Fruit fly (Drosophila melanogaster) whole organism, prepupa: ENCODE data around the gene CG15386.

ENCODE experiments used
- Blimp-1 ChIP-seq: fragments of 200-800 bp; sonication (Bioruptor generic); optimal IDR thresholded peaks from 3 replicates; lab custom pipeline; 2017; ENCODE audit warnings: missing biosample characterization, missing genetic modification characterization, mild to moderate bottlenecking, moderate library complexity, missing genetic modification reagents
- CG10631 ChIP-seq: fragments of 200-800 bp; sonication (Bioruptor generic); optimal IDR thresholded peaks from 2 replicates; lab custom pipeline; 2016; ENCODE audit warnings: missing biosample characterization, missing genetic modification characterization
- CG10669 ChIP-seq: fragments of 200-800 bp; sonication (Bioruptor generic); optimal IDR thresholded peaks from 3 replicates; lab custom pipeline; 2018; ENCODE audit warnings: missing biosample characterization, mild to moderate bottlenecking, missing genetic modification characterization, moderate library complexity
- CG11294 ChIP-seq: fragments of 200-800 bp; sonication (Bioruptor generic); IDR thresholded peaks from 2 replicates; pipeline ENCODE4 v1.3.6; 2022; ENCODE audit warnings: missing biosample characterization, missing genetic modification characterization
- CG11762 ChIP-seq: fragments of 200-800 bp; sonication (Bioruptor generic); optimal IDR thresholded peaks from 3 replicates; lab custom pipeline; 2016; ENCODE audit warnings: missing biosample characterization, missing genetic modification characterization; ENCODE audit not compliant: insufficient read depth
- CG11902 ChIP-seq: fragments of 200-800 bp; sonication (Bioruptor generic); optimal IDR thresholded peaks from 3 replicates; lab custom pipeline; 2016; ENCODE audit warnings: missing biosample characterization, missing genetic modification characterization
- CG15336 ChIP-seq: fragments of 200-800 bp; sonication (Bioruptor generic); IDR thresholded peaks from 2 replicates; pipeline ENCODE4 v1.3.6; 2022; ENCODE audit warnings: missing biosample characterization, missing genetic modification characterization
- CG1621 ChIP-seq: fragments of 200-800 bp; sonication (Bioruptor generic); optimal IDR thresholded peaks from 3 replicates; lab custom pipeline; 2018; ENCODE audit warnings: missing biosample characterization, mild to moderate bottlenecking, missing genetic modification characterization
- CG3032 ChIP-seq: fragments of 200-800 bp; optimal IDR thresholded peaks from 2 replicates; lab custom pipeline; 2019; ENCODE audit warnings: missing biosample characterization, mild to moderate bottlenecking, missing genetic modification characterization, moderate library complexity
- CG31627 ChIP-seq: fragments of 200-800 bp; sonication (Bioruptor generic); optimal IDR thresholded peaks from 3 replicates; lab custom pipeline; 2016; ENCODE audit warnings: missing biosample characterization, missing genetic modification characterization
- CG32006 ChIP-seq: fragments of 200-800 bp; sonication (Bioruptor generic); optimal IDR thresholded peaks from 3 replicates; lab custom pipeline; 2017; ENCODE audit warnings: missing biosample characterization, mild to moderate bottlenecking, missing genetic modification characterization
- CG34406 ChIP-seq: fragments of 200-800 bp; sonication (Bioruptor generic); optimal IDR thresholded peaks from 3 replicates; lab custom pipeline; 2016; ENCODE audit warnings: missing biosample characterization, missing genetic modification characterization
- CG3919 ChIP-seq: fragments of 200-800 bp; sonication (Bioruptor generic); optimal IDR thresholded peaks from 3 replicates; lab custom pipeline; 2016; ENCODE audit warnings: missing biosample characterization, missing genetic modification characterization
- CG4318 ChIP-seq: fragments of 200-800 bp; sonication (Bioruptor generic); optimal IDR thresholded peaks from 3 replicates; lab custom pipeline; 2017; ENCODE audit warnings: missing biosample characterization, mild to moderate bottlenecking, missing genetic modification characterization
- CG6163 ChIP-seq: fragments of 200-800 bp; sonication (Bioruptor generic); IDR thresholded peaks from 3 replicates; pipeline ENCODE4 v1.3.6; 2022; ENCODE audit warnings: missing biosample characterization, missing genetic modification characterization
- CG6276 ChIP-seq: fragments of 200-800 bp; sonication (Bioruptor generic); optimal IDR thresholded peaks from 2 replicates; lab custom pipeline; 2017; ENCODE audit warnings: missing biosample characterization, mild to moderate bottlenecking, missing genetic modification characterization
- CG6792 ChIP-seq: fragments of 200-800 bp; sonication (Bioruptor generic); optimal IDR thresholded peaks from 3 replicates; lab custom pipeline; 2016; ENCODE audit warnings: missing biosample characterization, missing genetic modification characterization
- CG6808 ChIP-seq: fragments of 200-800 bp; sonication (Bioruptor generic); optimal IDR thresholded peaks from 3 replicates; lab custom pipeline; 2017; ENCODE audit warnings: missing biosample characterization, missing genetic modification characterization, mild to moderate bottlenecking, moderate library complexity, missing genetic modification reagents
- CG6854 ChIP-seq: fragments of 200-800 bp; sonication (Bioruptor generic); optimal IDR thresholded peaks from 2 replicates; lab custom pipeline; 2017; ENCODE audit warnings: missing biosample characterization, mild to moderate bottlenecking, missing genetic modification characterization
- CG8119 ChIP-seq: fragments of 200-800 bp; sonication (Bioruptor generic); IDR thresholded peaks from 3 replicates; pipeline ENCODE4 v1.3.6; 2022; ENCODE audit warnings: missing biosample characterization, missing genetic modification characterization
- CG8319 ChIP-seq: fragments of 200-800 bp; sonication (Bioruptor generic); optimal IDR thresholded peaks from 3 replicates; lab custom pipeline; 2016; ENCODE audit warnings: missing biosample characterization, missing genetic modification characterization
- CG8632 ChIP-seq: fragments of 200-800 bp; sonication (Bioruptor generic); optimal IDR thresholded peaks from 3 replicates; lab custom pipeline; 2016; ENCODE audit warnings: missing biosample characterization, missing genetic modification characterization
- CG9139 ChIP-seq: fragments of 200-800 bp; sonication (Bioruptor generic); optimal IDR thresholded peaks from 3 replicates; lab custom pipeline; 2017; ENCODE audit warnings: missing biosample characterization, mild to moderate bottlenecking, missing genetic modification characterization
- Eip75B ChIP-seq: fragments of 200-800 bp; sonication (Bioruptor generic); optimal IDR thresholded peaks from 3 replicates; lab custom pipeline; 2016; ENCODE audit warnings: missing biosample characterization, missing genetic modification characterization
- Eip78C ChIP-seq: fragments of 200-800 bp; sonication (Bioruptor generic); peaks from one replicate; lab custom pipeline; 2016; ENCODE audit warnings: missing biosample characterization, missing genetic modification characterization
- Eip93F ChIP-seq: fragments of 200-800 bp; sonication (Bioruptor generic); optimal IDR thresholded peaks from 2 replicates; lab custom pipeline; 2016; ENCODE audit warnings: missing biosample characterization, mild to moderate bottlenecking, missing genetic modification characterization
- Ets21C ChIP-seq: fragments of 200-800 bp; sonication (Bioruptor generic); optimal IDR thresholded peaks from 3 replicates; lab custom pipeline; 2016; ENCODE audit warnings: missing biosample characterization, missing genetic modification characterization
- Gug ChIP-seq: fragments of 200-800 bp; sonication (Bioruptor generic); IDR thresholded peaks from 2 replicates; pipeline ENCODE4 v1.3.6; 2022; ENCODE audit warnings: missing biosample characterization, missing genetic modification characterization
- Hr39 ChIP-seq: fragments of 200-800 bp; sonication (Bioruptor generic); optimal IDR thresholded peaks from 2 replicates; lab custom pipeline; 2016; ENCODE audit warnings: missing biosample characterization, missing genetic modification characterization
- Lpt ChIP-seq: fragments of 200-800 bp; sonication (Bioruptor generic); optimal IDR thresholded peaks from 3 replicates; lab custom pipeline; 2016; ENCODE audit warnings: missing biosample characterization, missing genetic modification characterization
- Met ChIP-seq: fragments of 200-800 bp; sonication (Bioruptor generic); optimal IDR thresholded peaks from 3 replicates; lab custom pipeline; 2016; ENCODE audit warnings: missing biosample characterization, missing genetic modification characterization
- OdsH ChIP-seq: fragments of 200-800 bp; sonication (Bioruptor generic); optimal IDR thresholded peaks from 3 replicates; lab custom pipeline; 2016; ENCODE audit warnings: missing biosample characterization, missing genetic modification characterization
- Sox102F ChIP-seq: fragments of 200-800 bp; sonication (Bioruptor generic); optimal IDR thresholded peaks from 2 replicates; lab custom pipeline; 2016; ENCODE audit warnings: missing biosample characterization, mild to moderate bottlenecking, missing genetic modification characterization
- Sox15 ChIP-seq: fragments of 200-800 bp; sonication (Bioruptor generic); optimal IDR thresholded peaks from 3 replicates; lab custom pipeline; 2016; ENCODE audit warnings: missing biosample characterization, missing genetic modification characterization
- achi ChIP-seq: fragments of 200-800 bp; sonication (Bioruptor generic); optimal IDR thresholded peaks from 3 replicates; lab custom pipeline; 2016; ENCODE audit warnings: missing biosample characterization, missing genetic modification characterization
- acj6 ChIP-seq: fragments of 200-800 bp; sonication (Bioruptor generic); optimal IDR thresholded peaks from 3 replicates; lab custom pipeline; 2016; ENCODE audit warnings: missing biosample characterization, missing genetic modification characterization
- cyc ChIP-seq: fragments of 200-800 bp; sonication (Bioruptor generic); optimal IDR thresholded peaks from 3 replicates; lab custom pipeline; 2016; ENCODE audit warnings: missing biosample characterization, missing genetic modification characterization
- dac ChIP-seq: fragments of 200-800 bp; sonication (Bioruptor generic); optimal IDR thresholded peaks from 2 replicates; lab custom pipeline; 2017; ENCODE audit warnings: missing biosample characterization, mild to moderate bottlenecking, missing genetic modification characterization
- dsx ChIP-seq: fragments of 200-800 bp; optimal IDR thresholded peaks from 3 replicates; lab custom pipeline; 2019; ENCODE audit warnings: missing biosample characterization, mild to moderate bottlenecking, missing genetic modification characterization, moderate library complexity; ENCODE audit not compliant: poor library complexity, severe bottlenecking
- eg ChIP-seq: fragments of 200-800 bp; sonication (Bioruptor generic); IDR thresholded peaks from 3 replicates; pipeline ENCODE4 v1.3.6; 2022; ENCODE audit warnings: missing biosample characterization, missing genetic modification characterization
- fd59A ChIP-seq: fragments of 200-800 bp; sonication (Bioruptor generic); optimal IDR thresholded peaks from 2 replicates; lab custom pipeline; 2017; ENCODE audit warnings: missing biosample characterization, mild to moderate bottlenecking, missing genetic modification characterization, missing genetic modification reagents
- fd85E ChIP-seq: fragments of 200-800 bp; sonication (Bioruptor generic); optimal IDR thresholded peaks from 3 replicates; lab custom pipeline; 2016; ENCODE audit warnings: missing biosample characterization, missing genetic modification characterization
- fkh ChIP-seq: fragments of 200-800 bp; sonication (Bioruptor generic); optimal IDR thresholded peaks from 3 replicates; lab custom pipeline; 2017; ENCODE audit warnings: missing biosample characterization, mild to moderate bottlenecking, missing genetic modification characterization, moderate library complexity
- lz ChIP-seq: fragments of 200-800 bp; sonication (Bioruptor generic); optimal IDR thresholded peaks from 3 replicates; lab custom pipeline; 2016; ENCODE audit warnings: missing biosample characterization, missing genetic modification characterization
- net ChIP-seq: fragments of 200-800 bp; sonication (Bioruptor generic); optimal IDR thresholded peaks from 3 replicates; lab custom pipeline; 2016; ENCODE audit warnings: missing biosample characterization, missing genetic modification characterization
- pdm3 ChIP-seq: fragments of 200-800 bp; sonication (Bioruptor generic); optimal IDR thresholded peaks from 3 replicates; lab custom pipeline; 2016; ENCODE audit warnings: missing biosample characterization, missing genetic modification characterization
- salr ChIP-seq, 2 experiments: fragments of 200-800 bp; sonication (Bioruptor generic); optimal IDR thresholded peaks; 3 replicates each; lab custom pipeline; 2016 to 2018; ENCODE audit warnings: missing biosample characterization in 2 of 2, missing genetic modification characterization in 2 of 2, mild to moderate bottlenecking in 1 of 2
- spab ChIP-seq: fragments of 200-800 bp; sonication (Bioruptor generic); optimal IDR thresholded peaks from 2 replicates; lab custom pipeline; 2017; ENCODE audit warnings: missing biosample characterization, mild to moderate bottlenecking, missing genetic modification characterization, missing genetic modification reagents
- ss ChIP-seq, 2 experiments: fragments of 200-800 bp; sonication (Bioruptor generic); optimal IDR thresholded peaks; 2 replicates in 1 of 2; 3 replicates in 1 of 2; lab custom pipeline; 2017 to 2018; ENCODE audit warnings: mild to moderate bottlenecking in 2 of 2, missing biosample characterization in 2 of 2, missing genetic modification characterization in 2 of 2, moderate library complexity in 1 of 2
- svp ChIP-seq: fragments of 200-800 bp; sonication (Bioruptor generic); peaks from one replicate; lab custom pipeline; 2016; ENCODE audit warnings: missing biosample characterization, missing genetic modification characterization
- topi ChIP-seq: fragments of 200-800 bp; sonication (Bioruptor generic); optimal IDR thresholded peaks from 3 replicates; lab custom pipeline; 2016; ENCODE audit warnings: missing biosample characterization, missing genetic modification characterization
- vri ChIP-seq: fragments of 200-800 bp; sonication (Bioruptor generic); optimal IDR thresholded peaks from 3 replicates; lab custom pipeline; 2016; ENCODE audit warnings: missing biosample characterization, mild to moderate bottlenecking, missing genetic modification characterization

The CG15386 gene

dm6 chr2L:2180120-2180539, 36.9 kb downstream of the CG15386 start:
- TF ChIP-seq CG8632 (peak; percentile 84), CG6163 (GFP tag; lab: Robert Waterston, UW) (peak; percentile 94), net (GFP tag; lab: Kevin White, UChicago) (peak; percentile 83), CG31627 (GFP tag; lab: Kevin White, UChicago) (peak; percentile 67), CG3032 (peak; percentile 86), CG11902 (peak; percentile 73), cyc (peak; percentile 79), acj6 (GFP tag; lab: Kevin White, UChicago) (peak; percentile 84), CG11294 (GFP tag; lab: Robert Waterston, UW) (peak; percentile 76), CG9139 (GFP tag; lab: Kevin White, UChicago) (peak; percentile 71), CG15336 (GFP tag; lab: Robert Waterston, UW) (peak; percentile 92), fkh (GFP tag; lab: Kevin White, UChicago) (peak; percentile 16), CG6808 (peak; percentile 85), Eip93F (GFP tag; lab: Kevin White, UChicago) (no peak), spab (GFP tag; lab: Kevin White, UChicago) (peak; percentile 79), CG8319 (GFP tag; lab: Kevin White, UChicago) (peak; percentile 72), dsx (GFP tag; lab: Kevin White, UChicago) (peak; percentile 84), CG11762 (peak; percentile 71), Eip78C (GFP tag; lab: Kevin White, UChicago) (peak; percentile 96), CG1621 (tag; lab: Kevin White, UChicago) (peak; percentile 84), Sox102F (GFP tag; lab: Kevin White, UChicago) (peak; percentile 80), ss (GFP tag; optimal IDR thresholded peaks at IDR 0.05; lab: Kevin White, UChicago) (peak; percentile 72 to 83), Gug (peak; percentile 78), dac (GFP tag; lab: Kevin White, UChicago) (peak; percentile 65), vri (GFP tag; lab: Kevin White, UChicago) (peak; percentile 55), CG3919 (GFP tag; lab: Kevin White, UChicago) (peak; percentile 88), CG10631 (GFP tag; lab: Kevin White, UChicago) (peak; percentile 83), CG6276 (peak; percentile 84), pdm3 (GFP tag; lab: Kevin White, UChicago) (peak; percentile 86), lz (GFP tag; lab: Kevin White, UChicago) (peak; percentile 81), CG8119 (peak; percentile 91), fd85E (GFP tag; lab: Kevin White, UChicago) (peak; percentile 35), CG32006 (GFP tag; lab: Kevin White, UChicago) (peak; percentile 89), Eip75B (GFP tag; lab: Kevin White, UChicago) (peak; percentile 87), CG10669 (GFP tag; lab: Kevin White, UChicago) (peak; percentile 83), fd59A (GFP tag; lab: Kevin White, UChicago) (peak; percentile 82), topi (GFP tag; lab: Kevin White, UChicago) (peak; percentile 85), svp (peak; percentile 94), achi (GFP tag; lab: Kevin White, UChicago) (peak; percentile 89), Met (GFP tag; lab: Kevin White, UChicago) (peak; percentile 76), CG4318 (GFP tag; lab: Kevin White, UChicago) (peak; percentile 78), salr (GFP tag; optimal IDR thresholded peaks at IDR 0.05; lab: Kevin White, UChicago) (peak; percentile 66 to 77), CG6854 (GFP tag; lab: Kevin White, UChicago) (peak; percentile 68), Lpt (GFP tag; lab: Kevin White, UChicago) (peak; percentile 81), Ets21C (GFP tag; lab: Kevin White, UChicago) (peak; percentile 54), CG34406 (GFP tag; lab: Kevin White, UChicago) (peak; percentile 87), Blimp-1 (GFP tag; lab: Kevin White, UChicago) (peak; percentile 12), CG6792 (GFP tag; lab: Kevin White, UChicago) (peak; percentile 86), Sox15 (GFP tag; lab: Kevin White, UChicago) (peak; percentile 74), Hr39 (GFP tag; lab: Kevin White, UChicago) (peak; percentile 70), OdsH (peak; percentile 87), eg (GFP tag; lab: Robert Waterston, UW) (peak; percentile 92)
